Fruit fly (Drosophila melanogaster) whole organism, embryonic: ENCODE results near the gene CG10068.

Source experiments
- ATbp ChIP-seq: fragments of 200-800 bp; sonication (Bioruptor generic); optimal IDR thresholded peaks from 2 replicates; lab custom pipeline; 2017; ENCODE audit warnings: missing biosample characterization, mild to moderate bottlenecking, missing genetic modification characterization, missing genetic modification reagents
- BtbVII ChIP-seq: fragments of 200-800 bp; sonication (Bioruptor generic); optimal IDR thresholded peaks from 3 replicates; lab custom pipeline; 2017; ENCODE audit warnings: missing biosample characterization, mild to moderate bottlenecking, missing genetic modification characterization
- CG10209 ChIP-seq: fragments of 200-800 bp; sonication (Bioruptor generic); optimal IDR thresholded peaks from 3 replicates; lab custom pipeline; 2017; ENCODE audit warnings: missing biosample characterization, mild to moderate bottlenecking, missing genetic modification characterization, missing genetic modification reagents
- CG12219 ChIP-seq: fragments of 200-800 bp; sonication (Bioruptor generic); optimal IDR thresholded peaks from 3 replicates; lab custom pipeline; 2018; ENCODE audit warnings: missing biosample characterization, mild to moderate bottlenecking, missing genetic modification characterization
- CG13123 ChIP-seq: fragments of 200-800 bp; sonication (Bioruptor generic); optimal IDR thresholded peaks from 2 replicates; lab custom pipeline; 2016; ENCODE audit warnings: missing biosample characterization, missing genetic modification characterization
- CG13624 ChIP-seq: fragments of 200-800 bp; sonication (Bioruptor generic); optimal IDR thresholded peaks from 2 replicates; lab custom pipeline; 2016; ENCODE audit warnings: missing biosample characterization, missing genetic modification characterization
- CG14860 ChIP-seq: fragments of 200-800 bp; sonication (Bioruptor generic); IDR thresholded peaks from 3 replicates; pipeline ENCODE4 v1.3.6; 2022; ENCODE audit warnings: missing biosample characterization, missing genetic modification characterization; ENCODE audit not compliant: partially characterized antibody
- CG15073 ChIP-seq: fragments of 200-800 bp; sonication (Bioruptor generic); optimal IDR thresholded peaks from 2 replicates; lab custom pipeline; 2016; ENCODE audit warnings: missing biosample characterization, missing genetic modification characterization
- CG15514 ChIP-seq: fragments of 200-800 bp; sonication (Bioruptor generic); optimal IDR thresholded peaks from 3 replicates; lab custom pipeline; 2017; ENCODE audit warnings: missing biosample characterization, missing genetic modification characterization, mild to moderate bottlenecking, moderate library complexity, missing genetic modification reagents
- CG17359 ChIP-seq: fragments of 200-800 bp; sonication (Bioruptor generic); optimal IDR thresholded peaks from 3 replicates; lab custom pipeline; 2018; ENCODE audit warnings: missing biosample characterization, mild to moderate bottlenecking, missing genetic modification characterization, moderate library complexity
- CG17361 ChIP-seq: fragments of 200-800 bp; sonication (Bioruptor generic); IDR thresholded peaks from 3 replicates; pipeline ENCODE4 v1.3.6; 2022; ENCODE audit warnings: missing biosample characterization, missing genetic modification characterization
- CG1792 ChIP-seq: fragments of 200-800 bp; sonication (Bioruptor generic); optimal IDR thresholded peaks from 2 replicates; lab custom pipeline; 2016; ENCODE audit warnings: missing biosample characterization, missing genetic modification characterization
- CG3065 ChIP-seq: fragments of 200-800 bp; sonication (Bioruptor generic); optimal IDR thresholded peaks from 2 replicates; lab custom pipeline; 2016; ENCODE audit warnings: missing biosample characterization, missing genetic modification characterization
- CG3838 ChIP-seq: fragments of 200-800 bp; sonication (Bioruptor generic); optimal IDR thresholded peaks from 3 replicates; lab custom pipeline; 2016; ENCODE audit warnings: missing biosample characterization, missing genetic modification characterization
- CG5953 ChIP-seq: fragments of 200-800 bp; sonication (Bioruptor generic); IDR thresholded peaks from 2 replicates; pipeline ENCODE4 v1.3.6; 2022; ENCODE audit warnings: missing biosample characterization, missing genetic modification characterization
- CG7928 ChIP-seq: fragments of 200-800 bp; sonication (Bioruptor generic); optimal IDR thresholded peaks from 2 replicates; lab custom pipeline; 2017; ENCODE audit warnings: missing biosample characterization, mild to moderate bottlenecking, missing genetic modification characterization
- CG9876 ChIP-seq: fragments of 200-800 bp; sonication (Bioruptor generic); optimal IDR thresholded peaks from 2 replicates; lab custom pipeline; 2016; ENCODE audit warnings: missing biosample characterization, missing genetic modification characterization
- Dbx ChIP-seq: fragments of 200-800 bp; sonication (Bioruptor generic); IDR thresholded peaks from 3 replicates; pipeline ENCODE4 v1.3.6; 2022; ENCODE audit warnings: missing biosample characterization, missing genetic modification characterization
- Dll ChIP-seq: fragments of 200-800 bp; sonication (Bioruptor generic); IDR thresholded peaks from 4 replicates; pipeline ENCODE4 v1.3.6; 2022; ENCODE audit warnings: missing biosample characterization, missing genetic modification characterization; ENCODE audit not compliant: partially characterized antibody
- Doc3 ChIP-seq: fragments of 200-800 bp; sonication (Bioruptor generic); IDR thresholded peaks from 3 replicates; pipeline ENCODE4 v1.3.6; 2022; ENCODE audit warnings: missing biosample characterization, missing genetic modification characterization; ENCODE audit not compliant: partially characterized antibody
- Fer1 ChIP-seq: fragments of 200-800 bp; sonication (Bioruptor generic); optimal IDR thresholded peaks from 2 replicates; lab custom pipeline; 2017; ENCODE audit warnings: missing biosample characterization, mild to moderate bottlenecking, missing genetic modification characterization
- HLH4C ChIP-seq: fragments of 200-800 bp; sonication (Bioruptor generic); IDR thresholded peaks from 3 replicates; pipeline ENCODE4 v1.3.6; 2022; ENCODE audit warnings: missing biosample characterization, missing genetic modification characterization; ENCODE audit not compliant: partially characterized antibody
- Jarid2 ChIP-seq: fragments of 200-800 bp; sonication (Bioruptor generic); optimal IDR thresholded peaks from 3 replicates; lab custom pipeline; 2017; ENCODE audit warnings: mild to moderate bottlenecking, missing biosample characterization, missing genetic modification reagents, missing genetic modification characterization
- MBD-R2 ChIP-seq: fragments of 200-800 bp; sonication (Bioruptor generic); IDR thresholded peaks from 2 replicates; pipeline ENCODE4 v1.3.6; 2022; ENCODE audit warnings: missing biosample characterization, missing genetic modification characterization
- Side ChIP-seq: fragments of 200-800 bp; sonication (Bioruptor generic); optimal IDR thresholded peaks from 2 replicates; lab custom pipeline; 2016; ENCODE audit warnings: missing biosample characterization, missing genetic modification characterization
- Sry-β ChIP-seq: fragments of 200-800 bp; sonication (Bioruptor generic); optimal IDR thresholded peaks from 2 replicates; lab custom pipeline; 2018; ENCODE audit warnings: missing biosample characterization, mild to moderate bottlenecking, missing genetic modification characterization, moderate library complexity
- Stat92E ChIP-seq, 3 experiments: fragments of >200 bp in 2 of 3; fragments of 200-800 bp in 1 of 3; sonication (Bioruptor generic) in 1 of 3; optimal IDR thresholded peaks; 2 replicates each; lab custom pipeline; 2017 to 2019; ENCODE audit warnings: missing biosample characterization in 3 of 3, missing genetic modification characterization in 3 of 3, mild to moderate bottlenecking in 1 of 3, moderate library complexity in 1 of 3
- Trl ChIP-seq, 3 experiments: fragments of >200 bp in 2 of 3; fragments of 200-800 bp in 1 of 3; sonication (Bioruptor generic) in 1 of 3; optimal IDR thresholded peaks; 2 replicates in 1 of 3; 3 replicates in 2 of 3; lab custom pipeline; 2016 to 2017; ENCODE audit warnings: missing biosample characterization in 1 of 3, missing genetic modification characterization in 1 of 3
- Vsx1 ChIP-seq: fragments of 200-800 bp; sonication (Bioruptor generic); optimal IDR thresholded peaks from 2 replicates; lab custom pipeline; 2017; ENCODE audit warnings: missing biosample characterization, mild to moderate bottlenecking, missing genetic modification characterization, missing genetic modification reagents
- ap ChIP-seq: fragments of 200-800 bp; sonication (Bioruptor generic); IDR thresholded peaks from 2 replicates; pipeline ENCODE4 v1.3.6; 2022; ENCODE audit warnings: missing biosample characterization, missing genetic modification characterization
- chinmo ChIP-seq: fragments of 200-800 bp; sonication (Bioruptor generic); IDR thresholded peaks from 4 replicates; pipeline ENCODE4 v1.3.6; 2022; ENCODE audit warnings: missing biosample characterization, missing genetic modification characterization; ENCODE audit not compliant: partially characterized antibody
- da ChIP-seq: fragments of 200-800 bp; sonication (Bioruptor generic); optimal IDR thresholded peaks from 2 replicates; lab custom pipeline; 2016; ENCODE audit warnings: missing biosample characterization, missing genetic modification characterization
- en ChIP-seq: fragments of 200-800 bp; sonication (Bioruptor generic); optimal IDR thresholded peaks from 2 replicates; lab custom pipeline; 2016; ENCODE audit warnings: missing biosample characterization, missing genetic modification characterization
- hb ChIP-seq: fragments of 200-800 bp; sonication (Bioruptor generic); IDR thresholded peaks from 3 replicates; pipeline ENCODE4 v1.3.6; 2022; ENCODE audit warnings: missing biosample characterization, missing genetic modification characterization; ENCODE audit not compliant: partially characterized antibody
- hbn ChIP-seq: fragments of 200-800 bp; sonication (Bioruptor generic); IDR thresholded peaks from 2 replicates; pipeline ENCODE4 v1.3.6; 2022; ENCODE audit warnings: missing biosample characterization, missing genetic modification characterization; ENCODE audit not compliant: partially characterized antibody
- hth ChIP-seq: fragments of >200 bp; optimal IDR thresholded peaks from 2 replicates; lab custom pipeline; 2017; ENCODE audit warnings: inconsistent platforms
- inv ChIP-seq: fragments of 200-800 bp; sonication (Bioruptor generic); IDR thresholded peaks from 2 replicates; pipeline ENCODE4 v1.3.6; 2022; ENCODE audit warnings: missing biosample characterization, missing genetic modification characterization; ENCODE audit not compliant: partially characterized antibody
- kni ChIP-seq: fragments of 200-800 bp; sonication (Bioruptor generic); optimal IDR thresholded peaks from 3 replicates; lab custom pipeline; 2017; ENCODE audit warnings: mild to moderate bottlenecking, missing biosample characterization, missing genetic modification reagents, missing genetic modification characterization
- lmd ChIP-seq: fragments of 200-800 bp; sonication (Bioruptor generic); IDR thresholded peaks from 2 replicates; pipeline ENCODE4 v1.3.6; 2022; ENCODE audit warnings: missing biosample characterization, missing genetic modification characterization
- mirr ChIP-seq: fragments of 200-800 bp; sonication (Bioruptor generic); optimal IDR thresholded peaks from 3 replicates; lab custom pipeline; 2018; ENCODE audit warnings: missing biosample characterization, mild to moderate bottlenecking, missing genetic modification characterization
- otp ChIP-seq: fragments of 200-800 bp; sonication (Bioruptor generic); IDR thresholded peaks from 3 replicates; pipeline ENCODE4, ENCODE4 v1.3.6; 2022; ENCODE audit warnings: missing biosample characterization, missing genetic modification characterization
- ranshi ChIP-seq: fragments of 200-800 bp; sonication (Bioruptor generic); IDR thresholded peaks from 2 replicates; pipeline ENCODE4 v1.3.6; 2022; ENCODE audit warnings: missing biosample characterization, missing genetic modification characterization
- stc ChIP-seq: fragments of 200-800 bp; sonication (Bioruptor generic); IDR thresholded peaks from 2 replicates; pipeline ENCODE4 v1.3.6; 2022; ENCODE audit warnings: missing biosample characterization, missing genetic modification characterization
- vnd ChIP-seq: fragments of 200-800 bp; sonication (Bioruptor generic); IDR thresholded peaks from 3 replicates; pipeline ENCODE4 v1.3.6; 2022; ENCODE audit warnings: missing biosample characterization, missing genetic modification characterization; ENCODE audit not compliant: partially characterized antibody
- vvl ChIP-seq: fragments of 200-800 bp; sonication (Bioruptor generic); IDR thresholded peaks from 2 replicates; pipeline ENCODE4 v1.3.6; 2022; ENCODE audit warnings: missing biosample characterization, missing genetic modification characterization
- yki ChIP-seq: fragments of >200 bp; optimal IDR thresholded peaks from 3 replicates; lab custom pipeline; 2018

Gene CG10068

dm6 chr3R:7130827-7131226 is 3.0 kb upstream of the CG10068 start (continued):
- TF ChIP-seq Dbx (GFP tag; lab: Robert Waterston, UW) (0 out of 3 replicates have a peak, but pooled peaks have one; percentile 32), CG5953 (GFP tag; lab: Robert Waterston, UW) (0 out of 2 replicates have a peak, but pooled peaks have one; percentile 15), stc (GFP tag; lab: Robert Waterston, UW) (peak; percentile 4; the same call in 1 of the 2 replicates), Trl (optimal IDR thresholded peaks at IDR 0.05; lab: Kevin White, UChicago) (no peak), Trl (GFP tag; optimal IDR thresholded peaks at IDR 0.05; lab: Kevin White, UChicago) (no peak), CG9876 (GFP tag; lab: Kevin White, UChicago) (no peak), Stat92E (GFP tag; optimal IDR thresholded peaks at IDR 0.05; lab: Kevin White, UChicago) (peak in 1 of 3 experiments; percentile 63), chinmo (peak; percentile 95; the same call in 3 of the 4 replicates), CG3838 (GFP tag; lab: Kevin White, UChicago) (no peak), hb (peak; percentile 88), hth (lab: Kevin White, UChicago) (no peak), CG15073 (no peak), CG15514 (GFP tag; lab: Kevin White, UChicago) (peak; percentile 2), vvl (GFP tag; lab: Robert Waterston, UW) (no peak), ranshi (GFP tag; lab: Robert Waterston, UW) (no peak), otp (GFP tag; lab: Robert Waterston, UW) (peak; percentile 8; the same call in 1 of the 3 replicates)

dm6 chr3R:7129280-7130069 is 1.6 kb upstream of the CG10068 start, which contains the start of gene CG31248:
TSS of gene CG31248 (plus strand) at chr3R:7129320.
- no peak for TF ChIP-seq Doc3 (GFP tag; lab: Robert Waterston, UW)
- no peak for TF ChIP-seq CG5953 (GFP tag; lab: Robert Waterston, UW)
- peak; percentile 13; the same call in 1 of the 2 replicates for TF ChIP-seq MBD-R2
- TF ChIP-seq kni: peak; percentile 12
- TF ChIP-seq BtbVII (GFP tag; lab: Kevin White, UChicago): peak; percentile 63
- TF ChIP-seq ap (GFP tag; lab: Robert Waterston, UW): no peak
- TF ChIP-seq Sry-β (GFP tag; lab: Kevin White, UChicago): no peak
- TF ChIP-seq Side (GFP tag; lab: Kevin White, UChicago): peak; percentile 35
- TF ChIP-seq CG1792 (GFP tag; lab: Kevin White, UChicago): peak; percentile 10
- peak; percentile 63 for TF ChIP-seq HLH4C (GFP tag; lab: Robert Waterston, UW)
- TF ChIP-seq hbn (GFP tag; lab: Robert Waterston, UW): peak; percentile 30; the same call in 1 of the 2 replicates
- TF ChIP-seq CG13624 (GFP tag; lab: Kevin White, UChicago): no peak
- no peak for TF ChIP-seq yki
- TF ChIP-seq CG3065 (GFP tag; lab: Kevin White, UChicago): no peak
- TF ChIP-seq CG14860 (GFP tag; lab: Robert Waterston, UW): peak; percentile 80
- no peak for TF ChIP-seq ranshi (GFP tag; lab: Robert Waterston, UW)
- TF ChIP-seq CG17361 (GFP tag; lab: Robert Waterston, UW): 0 out of 3 replicates have a peak, but pooled peaks have one; percentile 9
- TF ChIP-seq CG13123 (GFP tag; lab: Kevin White, UChicago): no peak
- peak; percentile 52; the same call in 1 of the 4 replicates for TF ChIP-seq chinmo
- no peak for TF ChIP-seq CG7928 (GFP tag; lab: Kevin White, UChicago)
- peak; percentile 28 for TF ChIP-seq mirr (GFP tag; lab: Kevin White, UChicago)
- TF ChIP-seq inv (GFP tag; lab: Robert Waterston, UW): peak; percentile 10; the same call in 1 of the 2 replicates
- TF ChIP-seq vnd (GFP tag; lab: Robert Waterston, UW): peak; percentile 59; the same call in 1 of the 3 replicates
- peak; percentile 68 for TF ChIP-seq Fer1
- no peak for TF ChIP-seq en (GFP tag; lab: Kevin White, UChicago)
- peak; percentile 15 for TF ChIP-seq CG10209 (GFP tag; lab: Kevin White, UChicago)
- TF ChIP-seq ATbp (GFP tag; lab: Kevin White, UChicago): no peak
- TF ChIP-seq Jarid2 (GFP tag; lab: Kevin White, UChicago): no peak
- no peak for TF ChIP-seq Vsx1 (GFP tag; lab: Kevin White, UChicago)
- TF ChIP-seq lmd (GFP tag; lab: Robert Waterston, UW): no peak
- TF ChIP-seq CG12219: no peak
- no peak for TF ChIP-seq CG17359 (tag; lab: Kevin White, UChicago)
- TF ChIP-seq Dll (GFP tag; lab: Robert Waterston, UW): peak; percentile 57; the same call in 2 of the 4 replicates
- no peak for TF ChIP-seq da
